Fruit fly (Drosophila melanogaster): ENCODE data around the gene phu.

phu gene

DNA sequence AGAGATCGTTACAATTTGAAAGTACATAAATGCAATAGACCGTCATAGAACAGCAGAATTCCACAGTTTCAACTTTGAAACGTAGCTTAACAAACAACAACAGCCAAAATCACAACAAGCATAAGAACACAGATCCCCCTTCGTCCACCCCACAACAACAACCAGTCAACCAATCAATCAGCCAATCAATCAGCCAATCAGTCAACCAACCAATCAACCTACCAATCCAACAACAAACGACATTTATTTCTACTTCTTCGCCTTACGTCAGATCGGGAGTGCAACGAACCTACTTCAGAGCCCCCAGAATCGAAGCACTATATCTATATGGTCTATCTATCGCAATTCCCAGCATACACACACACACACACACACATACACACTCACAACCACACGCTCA lies 43.9 kb upstream of the phu start (continued):
- TF ChIP-seq CG30020 (tag; optimal IDR thresholded peaks at IDR 0.05), result no peak
- TF ChIP-seq CTCF (GFP tag; optimal IDR thresholded peaks at IDR 0.05), result no peak
- TF ChIP-seq vvl (GFP tag; IDR thresholded peaks at IDR 0.05), result no peak
- no peak for TF ChIP-seq Nf-YC (tag; optimal IDR thresholded peaks at IDR 0.05)
- no peak for TF ChIP-seq CG16779 (GFP tag; IDR thresholded peaks at IDR 0.05)
- TF ChIP-seq CG32767 (GFP tag; IDR thresholded peaks at IDR 0.05), result no peak
- TF ChIP-seq CG2875 (GFP tag; optimal IDR thresholded peaks at IDR 0.05), result no peak
- TF ChIP-seq lab (GFP tag; optimal IDR thresholded peaks at IDR 0.05), result peak; percentile 13
- no peak for TF ChIP-seq CG10565 (GFP tag; optimal IDR thresholded peaks at IDR 0.05)
- TF ChIP-seq fru (optimal IDR thresholded peaks at IDR 0.05), result no peak
- TF ChIP-seq Doc2 (GFP tag; IDR thresholded peaks at IDR 0.05), result no peak
- TF ChIP-seq cas (GFP tag; IDR thresholded peaks at IDR 0.05), result no peak
- TF ChIP-seq eve (GFP tag; optimal IDR thresholded peaks at IDR 0.05), result peak in 1 of 2 experiments; percentile 49
- no peak for TF ChIP-seq gfzf (GFP tag; optimal IDR thresholded peaks at IDR 0.05)
- no peak for TF ChIP-seq CG12299 (tag; optimal IDR thresholded peaks at IDR 0.05)
- TF ChIP-seq dati (GFP tag; IDR thresholded peaks at IDR 0.05), result no peak
- TF ChIP-seq Bteb2 (GFP tag; optimal IDR thresholded peaks at IDR 0.05), result no peak
- TF ChIP-seq CG17829 (tag; optimal IDR thresholded peaks at IDR 0.05), result no peak
- TF ChIP-seq wor (GFP tag; IDR thresholded peaks at IDR 0.05), result no peak
- TF ChIP-seq amos (GFP tag; IDR thresholded peaks at IDR 0.05; ENCODE audit: partially characterized antibody), result no peak
- TF ChIP-seq CG11723 (GFP tag; optimal IDR thresholded peaks at IDR 0.05), result no peak
- TF ChIP-seq CG11085 (GFP tag; IDR thresholded peaks at IDR 0.05), result no peak
- TF ChIP-seq TFAM (GFP tag; optimal IDR thresholded peaks at IDR 0.05), result no peak
- no peak for TF ChIP-seq CG14965 (GFP tag; optimal IDR thresholded peaks at IDR 0.05; ENCODE audit: borderline replicate concordance)
- no peak for TF ChIP-seq hkb (optimal IDR thresholded peaks at IDR 0.05)
- no peak for TF ChIP-seq hkb (GFP tag; IDR thresholded peaks at IDR 0.05)
- TF ChIP-seq nmo (GFP tag; optimal IDR thresholded peaks at IDR 0.05), result no peak
- TF ChIP-seq CrebB (tag; optimal IDR thresholded peaks at IDR 0.05), result no peak
- TF ChIP-seq jigr1 (GFP tag; IDR thresholded peaks at IDR 0.05), result no peak
- no peak for TF ChIP-seq Awh (GFP tag; IDR thresholded peaks at IDR 0.05)
- TF ChIP-seq caup (GFP tag; optimal IDR thresholded peaks at IDR 0.05; ENCODE audit: severe bottlenecking), result no peak
- no peak for TF ChIP-seq CG3838 (GFP tag; optimal IDR thresholded peaks at IDR 0.05)
- no peak for TF ChIP-seq Taf1 (GFP tag; IDR thresholded peaks at IDR 0.05)
- no peak for TF ChIP-seq chif (GFP tag; optimal IDR thresholded peaks at IDR 0.05)
- no peak for TF ChIP-seq CG7357 (GFP tag; IDR thresholded peaks at IDR 0.05)
- TF ChIP-seq sob (GFP tag; IDR thresholded peaks at IDR 0.05), result peak; percentile 12; the same call in 1 of the 2 replicates
- no peak for TF ChIP-seq lbe (GFP tag; optimal IDR thresholded peaks at IDR 0.05)
- TF ChIP-seq az2 (GFP tag; optimal IDR thresholded peaks at IDR 0.05), result no peak
- no peak for TF ChIP-seq abd-A (tag; optimal IDR thresholded peaks at IDR 0.05)
- TF ChIP-seq dimm (GFP tag; IDR thresholded peaks at IDR 0.05), result no peak
- TF ChIP-seq hbn (GFP tag; IDR thresholded peaks at IDR 0.05; ENCODE audit: partially characterized antibody), result no peak
- no peak for TF ChIP-seq Hr78 (GFP tag; optimal IDR thresholded peaks at IDR 0.05)
- TF ChIP-seq CG2202 (tag; optimal IDR thresholded peaks at IDR 0.05), result no peak
- no peak for TF ChIP-seq sisA (GFP tag; IDR thresholded peaks at IDR 0.05)
- no peak for TF ChIP-seq knrl (GFP tag; IDR thresholded peaks at IDR 0.05; ENCODE audit: partially characterized antibody)
- no peak for TF ChIP-seq schlank (tag; optimal IDR thresholded peaks at IDR 0.05)
- no peak for TF ChIP-seq mam (GFP tag; optimal IDR thresholded peaks at IDR 0.05)
- TF ChIP-seq zen2 (GFP tag; IDR thresholded peaks at IDR 0.05; ENCODE audit: partially characterized antibody), result 0 out of 3 replicates have a peak, but pooled peaks have one; percentile 22
- TF ChIP-seq cg (GFP tag; optimal IDR thresholded peaks at IDR 0.05), result peak; percentile 72
- TF ChIP-seq vnd (GFP tag; IDR thresholded peaks at IDR 0.05; ENCODE audit: partially characterized antibody), result no peak
- TF ChIP-seq luna (GFP tag; optimal IDR thresholded peaks at IDR 0.05), result peak; percentile 7
- peak; percentile 37; the same call in 1 of the 3 replicates for TF ChIP-seq ci (GFP tag; IDR thresholded peaks at IDR 0.05)
- no peak for TF ChIP-seq CG4617 (GFP tag; optimal IDR thresholded peaks at IDR 0.05; ENCODE audit: borderline replicate concordance)
